Worm (Caenorhabditis elegans) whole organism, L2 larva: ENCODE results near the gene sru-1.

Experiments
- C34F6.9 ChIP-seq: fragments of 150-350 bp; optimal IDR thresholded peaks from 2 replicates; lab custom pipeline; 2014; ENCODE audit warnings: missing biosample characterization, missing genetic modification characterization
- F13H6.1 ChIP-seq: sonication (generic microtip); optimal IDR thresholded peaks from 2 replicates; lab custom pipeline; 2016; ENCODE audit warnings: missing genetic modification characterization, missing compliant biosample characterization
- R02D3.7 ChIP-seq: fragments of 150-350 bp; optimal IDR thresholded peaks from 2 replicates; lab custom pipeline; 2014; ENCODE audit warnings: missing biosample characterization, missing genetic modification characterization
- ZK546.5 ChIP-seq: sonication (generic microtip); optimal IDR thresholded peaks from 2 replicates; lab custom pipeline; 2017; ENCODE audit warnings: missing biosample characterization, missing genetic modification characterization
- alr-1 ChIP-seq: fragments of 150-350 bp; optimal IDR thresholded peaks from 2 replicates; lab custom pipeline; 2014; ENCODE audit warnings: missing biosample characterization, missing genetic modification characterization
- ama-1 ChIP-seq: fragments of 150-350 bp; optimal IDR thresholded peaks from 2 replicates; lab custom pipeline; 2018; ENCODE audit warnings: inconsistent platforms
- blmp-1 ChIP-seq: sonication (generic microtip); optimal IDR thresholded peaks from 2 replicates; lab custom pipeline; 2017; ENCODE audit warnings: missing genetic modification characterization, mild to moderate bottlenecking, missing compliant biosample characterization, antibody characterized with exemption, moderate library complexity; ENCODE audit not compliant: insufficient read depth
- crh-2 ChIP-seq: sonication (generic microtip); optimal IDR thresholded peaks from 2 replicates; lab custom pipeline; 2017; ENCODE audit warnings: missing biosample characterization, missing genetic modification characterization
- elt-1 ChIP-seq: fragments of 150-350 bp; optimal IDR thresholded peaks from 2 replicates; lab custom pipeline; 2014; ENCODE audit warnings: missing biosample characterization, missing genetic modification characterization
- elt-3 ChIP-seq: sonication (generic microtip); optimal IDR thresholded peaks from 2 replicates; lab custom pipeline; 2017; ENCODE audit warnings: missing biosample characterization, missing genetic modification characterization
- fos-1 ChIP-seq: fragments of 150-350 bp; optimal IDR thresholded peaks from 2 replicates; lab custom pipeline; 2014; ENCODE audit warnings: missing biosample characterization, missing genetic modification characterization
- gmeb-1 ChIP-seq: fragments of 150-350 bp; optimal IDR thresholded peaks from 2 replicates; lab custom pipeline; 2014; ENCODE audit warnings: missing biosample characterization, missing genetic modification characterization
- lin-11 ChIP-seq: fragments of 150-350 bp; sonication (generic microtip); optimal IDR thresholded peaks from 2 replicates; lab custom pipeline; 2014; ENCODE audit warnings: missing biosample characterization, missing genetic modification characterization, inconsistent platforms, mixed read lengths
- lin-13 ChIP-seq: fragments of 150-350 bp; optimal IDR thresholded peaks from 2 replicates; lab custom pipeline; 2014; ENCODE audit warnings: missing biosample characterization, missing genetic modification reagents, missing genetic modification characterization
- lsy-2 ChIP-seq, 2 experiments: fragments of 150-350 bp in 1 of 2; sonication (generic microtip) in 1 of 2; optimal IDR thresholded peaks; 2 replicates each; lab custom pipeline; 2014 to 2017; ENCODE audit warnings: missing biosample characterization in 2 of 2, missing genetic modification characterization in 2 of 2
- mdl-1 ChIP-seq, 2 experiments: fragments of 150-350 bp in 1 of 2; sonication (generic microtip) in 1 of 2; optimal IDR thresholded peaks; 2 replicates each; lab custom pipeline; 2017; ENCODE audit warnings: missing biosample characterization in 2 of 2, missing genetic modification characterization in 2 of 2
- nhr-11 ChIP-seq: fragments of 150-350 bp; optimal IDR thresholded peaks from 2 replicates; lab custom pipeline; 2014; ENCODE audit warnings: missing biosample characterization, missing genetic modification characterization
- nhr-129 ChIP-seq: fragments of 150-350 bp; optimal IDR thresholded peaks from 2 replicates; lab custom pipeline; 2014; ENCODE audit warnings: missing biosample characterization, missing genetic modification characterization
- nhr-25 ChIP-seq: fragments of 150-350 bp; sonication (generic microtip); optimal IDR thresholded peaks from 3 replicates; lab custom pipeline; 2014; ENCODE audit warnings: missing biosample characterization, missing genetic modification characterization
- nhr-6 ChIP-seq: fragments of 150-350 bp; optimal IDR thresholded peaks from 2 replicates; lab custom pipeline; 2014; ENCODE audit warnings: missing biosample characterization, missing genetic modification characterization
- peb-1 ChIP-seq: fragments of 150-350 bp; optimal IDR thresholded peaks from 2 replicates; lab custom pipeline; 2014; ENCODE audit warnings: missing biosample characterization, missing genetic modification characterization
- sem-4 ChIP-seq: fragments of 150-350 bp; optimal IDR thresholded peaks from 2 replicates; lab custom pipeline; 2014; ENCODE audit warnings: missing biosample characterization, missing genetic modification reagents, missing genetic modification characterization
- skn-1 ChIP-seq: sonication (generic microtip); optimal IDR thresholded peaks from 2 replicates; lab custom pipeline; 2017; ENCODE audit warnings: missing biosample characterization, missing genetic modification characterization
- sma-3 ChIP-seq: sonication (generic microtip); optimal IDR thresholded peaks from 2 replicates; lab custom pipeline; 2016; ENCODE audit warnings: missing genetic modification reagents, missing genetic modification characterization, missing compliant biosample characterization
- sma-9 ChIP-seq, 2 experiments: fragments of 150-350 bp in 1 of 2; sonication (generic microtip) in 1 of 2; optimal IDR thresholded peaks; 2 replicates each; lab custom pipeline; 2014 to 2016; ENCODE audit warnings: missing genetic modification characterization in 2 of 2, mild to moderate bottlenecking in 1 of 2, missing biosample characterization in 1 of 2, missing compliant biosample characterization in 1 of 2, missing genetic modification reagents in 1 of 2, moderate library complexity in 1 of 2
- snpc-4 ChIP-seq: fragments of 150-350 bp; optimal IDR thresholded peaks from 2 replicates; lab custom pipeline; 2014; ENCODE audit warnings: missing biosample characterization, missing genetic modification characterization
- unc-39 ChIP-seq: fragments of 150-350 bp; optimal IDR thresholded peaks from 2 replicates; lab custom pipeline; 2014; ENCODE audit warnings: missing biosample characterization, missing genetic modification characterization
- unc-55 ChIP-seq: fragments of 150-350 bp; sonication (generic microtip); optimal IDR thresholded peaks from 3 replicates; lab custom pipeline; 2014; ENCODE audit warnings: missing biosample characterization, missing genetic modification reagents, missing genetic modification characterization
- unc-62 ChIP-seq: fragments of 150-350 bp; optimal IDR thresholded peaks from 2 replicates; lab custom pipeline; 2014; ENCODE audit warnings: missing biosample characterization, missing genetic modification reagents, missing genetic modification characterization
- zag-1 ChIP-seq: fragments of 150-350 bp; optimal IDR thresholded peaks from 2 replicates; lab custom pipeline; 2014; ENCODE audit warnings: missing biosample characterization, missing genetic modification characterization

Gene sru-1

DNA sequence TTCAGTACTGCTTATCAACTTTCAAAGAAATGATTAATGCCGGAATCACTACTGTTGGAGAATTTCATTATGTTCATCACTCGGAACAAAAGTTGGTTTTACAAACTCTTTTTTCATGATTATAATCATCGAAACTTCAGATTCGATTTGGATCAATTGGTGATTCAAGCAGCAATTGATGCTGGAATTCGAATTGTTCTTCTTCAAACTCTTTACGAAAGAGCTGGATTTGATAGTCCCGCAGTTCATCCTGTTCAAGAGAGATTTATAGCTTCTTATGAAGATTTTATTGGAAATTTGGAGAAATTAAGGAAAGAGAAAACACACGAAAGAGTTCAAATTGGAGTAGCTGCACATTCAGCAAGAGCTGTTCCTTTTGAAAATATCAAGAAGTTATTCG lies 36.6 kb upstream of the sru-1 start:
- no peak for TF ChIP-seq F13H6.1 (tag; lab: Kevin White, UChicago)
- no peak for TF ChIP-seq nhr-11
- TF ChIP-seq lin-11 (tag; lab: Kevin White, UChicago): no peak
- no peak for TF ChIP-seq unc-62 (GFP tag; lab: Kevin White, UChicago)
- no peak for TF ChIP-seq ama-1
- no peak for TF ChIP-seq sem-4 (tag; lab: Kevin White, UChicago)
- TF ChIP-seq alr-1 (tag; lab: Kevin White, UChicago): no peak
- no peak for TF ChIP-seq peb-1 (tag; lab: Kevin White, UChicago)
- no peak for TF ChIP-seq blmp-1 (tag; lab: Kevin White, UChicago)
- TF ChIP-seq elt-3: no peak
- no peak for TF ChIP-seq unc-39 (tag; lab: Kevin White, UChicago)

DNA sequence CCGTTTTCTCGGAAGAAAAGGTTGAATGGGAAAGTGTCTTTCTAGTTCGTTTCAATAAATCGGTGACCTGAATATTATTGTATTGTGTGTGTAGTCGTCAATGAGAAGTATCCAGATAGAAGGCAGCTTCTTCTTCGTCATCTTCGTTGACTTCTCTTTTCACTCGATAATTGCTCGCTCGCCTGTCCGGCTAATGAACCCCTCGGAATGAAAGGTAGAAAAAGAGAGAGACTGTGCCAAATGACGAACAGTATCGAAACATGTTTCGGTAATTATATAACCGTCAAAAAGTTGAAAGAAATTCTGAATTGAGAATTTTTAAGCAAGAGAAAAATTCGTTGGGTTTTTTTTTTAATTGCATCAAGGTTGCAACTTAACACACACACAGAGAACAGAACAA lies 31.0 kb upstream of the sru-1 start, which contains the start of gene cutl-17:
Gene cutl-17 (minus strand): TSS at position 101 of the 400 bp plus-strand sequence.
- TF ChIP-seq mdl-1 (tag; optimal IDR thresholded peaks at IDR 0.05; lab: Kevin White, UChicago) (no peak), nhr-6 (tag; lab: Kevin White, UChicago) (no peak), zag-1 (no peak)

DNA sequence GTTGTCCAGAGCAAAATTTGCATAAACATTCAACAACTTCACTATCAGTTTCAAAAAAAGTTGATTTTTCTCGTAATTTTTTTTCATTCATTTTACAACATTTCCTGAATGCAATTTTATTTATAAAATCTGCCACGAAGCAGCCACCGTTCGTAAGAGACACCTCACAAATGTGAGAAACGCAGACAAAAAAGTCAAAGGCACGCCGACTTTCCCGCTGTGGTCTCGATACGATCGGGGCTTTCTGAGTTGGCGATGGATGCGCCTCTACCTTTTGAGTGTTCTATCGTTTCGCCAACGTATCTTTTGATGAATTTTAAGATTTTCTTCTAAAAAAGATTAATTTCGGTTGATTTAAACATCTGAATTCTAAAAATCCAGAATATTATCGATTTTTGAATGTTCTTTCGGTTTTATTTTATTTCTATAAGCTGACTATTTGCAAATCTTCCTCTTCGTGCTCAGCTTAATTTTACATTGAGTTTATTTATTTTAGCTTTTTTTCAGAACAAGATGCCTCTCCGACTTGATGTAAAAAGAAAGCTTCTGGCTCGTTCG lies 29.1 kb upstream of the sru-1 start, which contains the start of gene copb-2:
Gene copb-2 (plus strand): TSS at position 508 of the 558 bp plus-strand sequence.
- peak; percentile 12 for TF ChIP-seq ama-1
- peak; percentile 20 for TF ChIP-seq sma-3 (GFP tag; lab: Kevin White, UChicago)
- TF ChIP-seq elt-1: no peak
- TF ChIP-seq nhr-11: no peak
- TF ChIP-seq R02D3.7 (tag; lab: Kevin White, UChicago): no peak
- TF ChIP-seq lin-13 (GFP tag; lab: Kevin White, UChicago): peak; percentile 68
- peak; percentile 55 for TF ChIP-seq lin-11 (tag; lab: Kevin White, UChicago)
- TF ChIP-seq nhr-25 (tag; lab: Kevin White, UChicago): peak; percentile 36
- TF ChIP-seq lsy-2 (tag; optimal IDR thresholded peaks at IDR 0.05; lab: Kevin White, UChicago): peak; percentile 17 to 84
- TF ChIP-seq nhr-129 (tag; lab: Kevin White, UChicago): peak; percentile 28
- TF ChIP-seq skn-1: no peak
- TF ChIP-seq unc-55 (GFP tag; lab: Kevin White, UChicago): peak; percentile 85
- peak; percentile 71 for TF ChIP-seq gmeb-1
- peak; percentile 4 for TF ChIP-seq sem-4 (tag; lab: Kevin White, UChicago)
- TF ChIP-seq peb-1 (tag; lab: Kevin White, UChicago): no peak
- peak; percentile 20 for TF ChIP-seq fos-1 (tag; lab: Kevin White, UChicago)
- peak; percentile 36 for TF ChIP-seq sma-9 (GFP tag; optimal IDR thresholded peaks at IDR 0.05; lab: Kevin White, UChicago)
- no peak for TF ChIP-seq sma-9 (tag; optimal IDR thresholded peaks at IDR 0.05; lab: Kevin White, UChicago)
- TF ChIP-seq C34F6.9 (tag; lab: Kevin White, UChicago): peak; percentile 79
- TF ChIP-seq snpc-4: peak; percentile 67
- peak; percentile 93 for TF ChIP-seq crh-2
- TF ChIP-seq, all 48 proteins: peak for 15

DNA sequence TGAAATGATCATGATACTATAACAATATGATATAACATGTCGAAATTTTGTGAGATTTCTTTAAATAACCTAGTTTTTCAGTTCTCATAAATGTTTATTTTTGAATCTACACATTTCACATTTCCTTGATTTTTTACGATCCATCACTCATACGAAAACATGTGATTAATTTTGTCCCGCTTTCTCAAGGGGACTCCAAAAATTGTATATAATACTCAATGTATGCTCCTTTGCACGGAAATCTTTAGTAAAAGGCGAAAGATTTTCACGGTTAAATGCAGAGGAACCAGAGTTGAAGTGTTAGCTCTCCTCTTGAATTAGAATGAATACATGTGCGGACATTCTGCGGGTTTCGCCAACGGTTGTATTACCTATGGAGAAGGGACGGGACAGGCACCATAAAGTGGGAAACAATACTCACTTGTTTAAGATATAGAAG lies 24.1 kb upstream of the sru-1 start:
- TF ChIP-seq snpc-4 (peak; percentile 78), ama-1 (peak; percentile 20), zag-1 (no peak)

DNA sequence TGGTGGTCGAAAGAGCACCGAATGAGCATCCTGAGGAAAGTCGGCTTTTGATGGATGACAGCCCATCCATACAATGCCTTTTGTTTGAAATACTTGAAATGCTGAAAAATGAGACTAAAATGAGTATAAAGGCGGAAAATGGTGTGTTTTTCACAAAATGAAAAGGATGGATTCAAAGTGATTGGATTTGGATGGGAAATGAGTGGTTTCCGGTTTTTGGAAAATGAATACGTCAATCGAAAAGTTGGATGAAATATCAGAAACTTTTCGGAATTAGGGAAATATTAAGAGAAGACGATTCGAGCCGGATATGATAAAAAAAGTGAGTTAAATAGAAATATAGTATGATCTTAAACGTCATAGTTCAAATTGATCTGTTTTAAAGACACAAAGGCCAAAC lies 21.0 kb upstream of the sru-1 start, which contains the start of gene F38E11.6:
Gene F38E11.6 (minus strand): TSS at position 101 of the 400 bp plus-strand sequence.
- no peak for TF ChIP-seq F13H6.1 (tag; lab: Kevin White, UChicago)

DNA sequence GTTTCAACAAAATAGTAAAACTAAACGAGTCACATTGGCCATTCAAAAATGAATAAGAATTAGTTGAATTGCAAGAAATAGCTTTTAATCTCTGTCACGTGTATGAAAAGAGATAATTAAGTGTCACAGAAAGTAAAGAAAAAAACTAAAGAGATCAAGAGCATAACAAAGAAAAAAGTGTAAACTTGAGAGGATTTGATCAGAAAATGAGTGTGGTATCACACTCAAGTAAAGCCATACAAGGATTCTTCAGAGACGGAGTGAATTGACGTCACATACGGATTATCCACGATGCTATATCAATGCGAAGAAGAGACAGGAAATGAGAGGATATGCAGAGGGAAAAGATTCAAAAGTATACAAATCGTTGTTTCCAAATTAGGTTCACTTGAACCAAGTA lies 19.1 kb upstream of the sru-1 start:
- TF ChIP-seq ZK546.5 (tag; lab: Kevin White, UChicago) (no peak), sma-9 (GFP tag; optimal IDR thresholded peaks at IDR 0.05; lab: Kevin White, UChicago) (peak; percentile 7), sma-9 (tag; optimal IDR thresholded peaks at IDR 0.05; lab: Kevin White, UChicago) (no peak)
